Fruit fly (Drosophila melanogaster) whole organism, embryonic: ENCODE measurements around the gene CG2147.

Source experiments
- Abd-B ChIP-seq: fragments of 200-800 bp; sonication (Bioruptor generic); optimal IDR thresholded peaks from 2 replicates; lab custom pipeline; 2018; ENCODE audit warnings: missing biosample characterization, mild to moderate bottlenecking, missing genetic modification characterization, moderate library complexity
- Asciz ChIP-seq: fragments of 200-800 bp; sonication (Bioruptor generic); optimal IDR thresholded peaks from 2 replicates; lab custom pipeline; 2017; ENCODE audit warnings: missing biosample characterization, mild to moderate bottlenecking, missing genetic modification characterization, missing genetic modification reagents
- Atf6 ChIP-seq: fragments of 200-800 bp; sonication (Bioruptor generic); IDR thresholded peaks from 2 replicates; pipeline ENCODE4 v1.3.6; 2022; ENCODE audit warnings: missing biosample characterization, missing genetic modification characterization
- B-H1 ChIP-seq: fragments of 200-800 bp; sonication (Bioruptor generic); IDR thresholded peaks from 3 replicates; pipeline ENCODE4 v1.3.6; 2022; ENCODE audit warnings: missing biosample characterization, missing genetic modification characterization
- B-H2 ChIP-seq: fragments of 200-800 bp; sonication (Bioruptor generic); optimal IDR thresholded peaks from 2 replicates; lab custom pipeline; 2018; ENCODE audit warnings: missing biosample characterization, mild to moderate bottlenecking, missing genetic modification characterization
- CG10979 ChIP-seq: fragments of 200-800 bp; sonication (Bioruptor generic); optimal IDR thresholded peaks from 2 replicates; lab custom pipeline; 2018; ENCODE audit warnings: missing biosample characterization, mild to moderate bottlenecking, missing genetic modification characterization, moderate library complexity
- CG12299 ChIP-seq: fragments of 200-800 bp; sonication (Bioruptor generic); optimal IDR thresholded peaks from 2 replicates; lab custom pipeline; 2018; ENCODE audit warnings: missing biosample characterization, mild to moderate bottlenecking, missing genetic modification characterization
- CG1233 ChIP-seq: fragments of 200-800 bp; sonication (Bioruptor generic); optimal IDR thresholded peaks from 4 replicates; lab custom pipeline; 2018; ENCODE audit warnings: missing biosample characterization, mild to moderate bottlenecking, missing genetic modification characterization
- CG13123 ChIP-seq: fragments of 200-800 bp; sonication (Bioruptor generic); optimal IDR thresholded peaks from 2 replicates; lab custom pipeline; 2016; ENCODE audit warnings: missing biosample characterization, missing genetic modification characterization
- CG13775 ChIP-seq: fragments of 200-800 bp; sonication (Bioruptor generic); optimal IDR thresholded peaks from 3 replicates; lab custom pipeline; 2017; ENCODE audit warnings: missing biosample characterization, mild to moderate bottlenecking, missing genetic modification characterization
- CG14667 ChIP-seq: fragments of 200-800 bp; sonication (Bioruptor generic); IDR thresholded peaks from 2 replicates; pipeline ENCODE4 v1.3.6; 2022; ENCODE audit warnings: missing biosample characterization, missing genetic modification characterization
- CG15011 ChIP-seq: fragments of 200-800 bp; sonication (Bioruptor generic); optimal IDR thresholded peaks from 3 replicates; lab custom pipeline; 2018; ENCODE audit warnings: missing biosample characterization, mild to moderate bottlenecking, missing genetic modification characterization
- CG16779 ChIP-seq: fragments of 200-800 bp; sonication (Bioruptor generic); IDR thresholded peaks from 2 replicates; pipeline ENCODE4 v1.3.6; 2022; ENCODE audit warnings: missing biosample characterization, missing genetic modification characterization
- CG17385 ChIP-seq: fragments of 200-800 bp; sonication (Bioruptor generic); optimal IDR thresholded peaks from 3 replicates; lab custom pipeline; 2018; ENCODE audit warnings: missing biosample characterization, mild to moderate bottlenecking, missing genetic modification characterization
- CG18262 ChIP-seq: fragments of 200-800 bp; optimal IDR thresholded peaks from 3 replicates; lab custom pipeline; 2019; ENCODE audit warnings: missing biosample characterization, mild to moderate bottlenecking, missing genetic modification characterization, moderate library complexity
- CG31441 ChIP-seq: fragments of 200-800 bp; sonication (Bioruptor generic); IDR thresholded peaks from 2 replicates; pipeline ENCODE4 v1.3.6; 2022; ENCODE audit warnings: missing biosample characterization, missing genetic modification characterization
- CG32532 ChIP-seq: fragments of 200-800 bp; sonication (Bioruptor generic); IDR thresholded peaks from 2 replicates; pipeline ENCODE4 v1.3.6; 2022; ENCODE audit warnings: missing biosample characterization, missing genetic modification characterization
- CG32772 ChIP-seq: fragments of 200-800 bp; sonication (Bioruptor generic); IDR thresholded peaks from 2 replicates; pipeline ENCODE4 v1.3.6; 2022; ENCODE audit warnings: missing biosample characterization, missing genetic modification characterization
- CG3281 ChIP-seq: fragments of 200-800 bp; sonication (Bioruptor generic); optimal IDR thresholded peaks from 3 replicates; lab custom pipeline; 2017; ENCODE audit warnings: missing biosample characterization, mild to moderate bottlenecking, missing genetic modification characterization
- CG5953 ChIP-seq: fragments of 200-800 bp; sonication (Bioruptor generic); IDR thresholded peaks from 2 replicates; pipeline ENCODE4 v1.3.6; 2022; ENCODE audit warnings: missing biosample characterization, missing genetic modification characterization
- CG6813 ChIP-seq: fragments of 200-800 bp; sonication (Bioruptor generic); optimal IDR thresholded peaks from 2 replicates; lab custom pipeline; 2017; ENCODE audit warnings: missing biosample characterization, missing genetic modification characterization, mild to moderate bottlenecking, moderate library complexity, missing genetic modification reagents
- CG7271 ChIP-seq: fragments of 200-800 bp; sonication (Bioruptor generic); optimal IDR thresholded peaks from 2 replicates; lab custom pipeline; 2018; ENCODE audit warnings: missing biosample characterization, mild to moderate bottlenecking, missing genetic modification characterization, moderate library complexity
- CG7786 ChIP-seq: fragments of 200-800 bp; sonication (Bioruptor generic); optimal IDR thresholded peaks from 2 replicates; lab custom pipeline; 2016; ENCODE audit warnings: missing biosample characterization, missing genetic modification characterization
- CG9609 ChIP-seq: fragments of 200-800 bp; sonication (Bioruptor generic); optimal IDR thresholded peaks from 3 replicates; lab custom pipeline; 2016; ENCODE audit warnings: missing biosample characterization, missing genetic modification characterization
- CG9727 ChIP-seq: fragments of 200-800 bp; sonication (Bioruptor generic); optimal IDR thresholded peaks from 3 replicates; lab custom pipeline; 2017; ENCODE audit warnings: missing biosample characterization, mild to moderate bottlenecking, missing genetic modification characterization
- CkIIα-i1 ChIP-seq: fragments of 200-800 bp; sonication (Bioruptor generic); IDR thresholded peaks from 2 replicates; pipeline ENCODE4 v1.3.6; 2022; ENCODE audit warnings: missing biosample characterization, missing genetic modification characterization
- Dll ChIP-seq: fragments of 200-800 bp; sonication (Bioruptor generic); IDR thresholded peaks from 4 replicates; pipeline ENCODE4 v1.3.6; 2022; ENCODE audit warnings: missing biosample characterization, missing genetic modification characterization; ENCODE audit not compliant: partially characterized antibody
- Gsc ChIP-seq: fragments of 200-800 bp; sonication (Bioruptor generic); IDR thresholded peaks from 2 replicates; pipeline ENCODE4 v1.3.6; 2022; ENCODE audit warnings: missing biosample characterization, missing genetic modification characterization
- Gug ChIP-seq: fragments of 200-800 bp; sonication (Bioruptor generic); IDR thresholded peaks from 4 replicates; pipeline ENCODE4 v1.3.6; 2022; ENCODE audit warnings: missing biosample characterization, missing genetic modification characterization
- HLH4C ChIP-seq: fragments of 200-800 bp; sonication (Bioruptor generic); IDR thresholded peaks from 3 replicates; pipeline ENCODE4 v1.3.6; 2022; ENCODE audit warnings: missing biosample characterization, missing genetic modification characterization; ENCODE audit not compliant: partially characterized antibody
- Hmr ChIP-seq: fragments of 200-800 bp; sonication (Bioruptor generic); optimal IDR thresholded peaks from 3 replicates; lab custom pipeline; 2017; ENCODE audit warnings: mild to moderate bottlenecking, missing biosample characterization, missing genetic modification reagents, missing genetic modification characterization
- Lim3 ChIP-seq: fragments of 200-800 bp; sonication (Bioruptor generic); IDR thresholded peaks from 2 replicates; pipeline ENCODE4 v1.3.6; 2022; ENCODE audit warnings: missing biosample characterization, missing genetic modification characterization
- Nf-YC ChIP-seq: fragments of 200-800 bp; optimal IDR thresholded peaks from 3 replicates; lab custom pipeline; 2019; ENCODE audit warnings: missing biosample characterization, mild to moderate bottlenecking, missing genetic modification characterization, moderate library complexity
- Six4 ChIP-seq: fragments of 200-800 bp; sonication (Bioruptor generic); optimal IDR thresholded peaks from 2 replicates; lab custom pipeline; 2016; ENCODE audit warnings: missing biosample characterization, missing genetic modification characterization
- ab ChIP-seq: fragments of 200-800 bp; sonication (Bioruptor generic); optimal IDR thresholded peaks from 2 replicates; lab custom pipeline; 2016; ENCODE audit warnings: missing biosample characterization, missing genetic modification characterization
- az2 ChIP-seq: fragments of 200-800 bp; sonication (Bioruptor generic); optimal IDR thresholded peaks from 3 replicates; lab custom pipeline; 2016; ENCODE audit warnings: missing biosample characterization, missing genetic modification characterization
- cg ChIP-seq: fragments of 200-800 bp; sonication (Bioruptor generic); optimal IDR thresholded peaks from 3 replicates; lab custom pipeline; 2019; ENCODE audit warnings: missing biosample characterization, mild to moderate bottlenecking, missing genetic modification characterization, moderate library complexity
- chinmo ChIP-seq: fragments of 200-800 bp; sonication (Bioruptor generic); IDR thresholded peaks from 4 replicates; pipeline ENCODE4 v1.3.6; 2022; ENCODE audit warnings: missing biosample characterization, missing genetic modification characterization; ENCODE audit not compliant: partially characterized antibody
- dpn ChIP-seq, 2 experiments: fragments of 200-800 bp; sonication (Bioruptor generic); optimal IDR thresholded peaks; 3 replicates each; lab custom pipeline; 2016; ENCODE audit warnings: missing biosample characterization in 2 of 2, missing genetic modification characterization in 2 of 2
- esg ChIP-seq: fragments of 200-800 bp; sonication (Bioruptor generic); conservative IDR thresholded peaks from 2 replicates; pipeline ENCODE4 v1.3.6; 2022; ENCODE audit warnings: missing biosample characterization, missing genetic modification characterization
- insv ChIP-seq, 2 experiments: fragments of 200-800 bp; sonication (Bioruptor generic); optimal IDR thresholded peaks; 3 replicates each; lab custom pipeline; 2016 to 2018; ENCODE audit warnings: missing biosample characterization in 2 of 2, missing genetic modification characterization in 2 of 2
- jigr1 ChIP-seq: fragments of 200-800 bp; sonication (Bioruptor generic); IDR thresholded peaks from 3 replicates; pipeline ENCODE4 v1.3.6; 2022; ENCODE audit warnings: missing biosample characterization, missing genetic modification characterization
- knrl ChIP-seq: fragments of 200-800 bp; sonication (Bioruptor generic); IDR thresholded peaks from 3 replicates; pipeline ENCODE4 v1.3.6; 2022; ENCODE audit warnings: missing biosample characterization, missing genetic modification characterization; ENCODE audit not compliant: partially characterized antibody
- lilli ChIP-seq: fragments of 200-800 bp; sonication (Bioruptor generic); optimal IDR thresholded peaks from 3 replicates; lab custom pipeline; 2016; ENCODE audit warnings: missing biosample characterization, missing genetic modification characterization
- pita ChIP-seq: fragments of 200-800 bp; sonication (Bioruptor generic); optimal IDR thresholded peaks from 2 replicates; lab custom pipeline; 2017; ENCODE audit warnings: missing biosample characterization, mild to moderate bottlenecking, missing genetic modification characterization
- ro ChIP-seq: fragments of 200-800 bp; sonication (Bioruptor generic); IDR thresholded peaks from 2 replicates; pipeline ENCODE4 v1.3.6; 2022; ENCODE audit warnings: missing biosample characterization, missing genetic modification characterization
- sisA ChIP-seq: fragments of 200-800 bp; sonication (Bioruptor generic); IDR thresholded peaks from 2 replicates; pipeline ENCODE4 v1.3.6; 2022; ENCODE audit warnings: missing biosample characterization, missing genetic modification characterization
- sob ChIP-seq: fragments of 200-800 bp; sonication (Bioruptor generic); IDR thresholded peaks from 2 replicates; pipeline ENCODE4 v1.3.6; 2022; ENCODE audit warnings: missing biosample characterization, missing genetic modification characterization
- toy ChIP-seq: fragments of 200-800 bp; sonication (Bioruptor generic); IDR thresholded peaks from 2 replicates; pipeline ENCODE4 v1.3.6; 2022; ENCODE audit warnings: missing biosample characterization, missing genetic modification characterization
- tx ChIP-seq: fragments of 200-800 bp; sonication (Bioruptor generic); optimal IDR thresholded peaks from 2 replicates; lab custom pipeline; 2016; ENCODE audit warnings: missing biosample characterization, missing genetic modification characterization

Gene CG2147

DNA sequence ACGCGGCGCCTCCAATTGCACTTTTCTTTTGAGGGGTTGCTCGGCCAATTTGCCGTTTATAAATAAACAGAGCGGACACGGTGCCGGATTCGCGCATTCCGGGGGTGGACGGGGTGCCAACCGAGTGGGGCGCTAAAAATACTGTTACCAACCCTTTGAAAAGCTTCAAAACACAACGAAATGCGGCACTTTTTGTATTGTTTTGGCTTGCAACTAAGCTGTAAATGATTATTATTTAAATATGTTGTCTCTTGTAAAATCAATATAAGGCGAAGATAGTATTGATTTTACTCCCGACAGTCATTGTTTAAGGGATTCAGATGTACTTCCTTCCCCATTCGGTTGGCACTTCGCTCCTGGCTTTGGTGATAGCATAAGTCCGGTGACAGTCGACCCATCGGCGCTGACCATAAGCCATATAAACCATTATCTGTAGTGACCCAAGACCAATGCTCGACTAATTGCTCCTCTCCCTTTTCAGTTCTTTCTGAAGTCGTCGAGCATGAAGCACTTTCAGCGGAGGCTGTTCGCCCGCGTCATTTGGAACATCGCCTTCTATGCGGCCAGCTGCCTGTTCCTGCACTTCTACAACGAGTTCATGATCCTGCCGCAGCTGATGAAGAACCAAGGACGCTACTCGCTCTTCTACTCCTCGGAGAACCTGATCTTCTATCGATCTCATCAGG, 33.5 kb downstream of the CG2147 start, which contains the start of gene CG15343 (continued):
- TF ChIP-seq CG10979 (tag; lab: Kevin White, UChicago) (peak; percentile 4), B-H1 (GFP tag; lab: Robert Waterston, UW) (no peak; the same call in 2 of the 3 replicates), Abd-B (GFP tag; lab: Kevin White, UChicago) (peak; percentile 9), insv (GFP tag; optimal IDR thresholded peaks at IDR 0.05; lab: Kevin White, UChicago) (no peak), chinmo (no peak), CG13775 (GFP tag; lab: Kevin White, UChicago) (no peak), CG18262 (peak; percentile 10), CG7786 (GFP tag; lab: Kevin White, UChicago) (no peak), CG5953 (GFP tag; lab: Robert Waterston, UW) (no peak), CG15011 (GFP tag; lab: Kevin White, UChicago) (no peak), CG9609 (GFP tag; lab: Kevin White, UChicago) (no peak), dpn (GFP tag; optimal IDR thresholded peaks at IDR 0.05; lab: Kevin White, UChicago) (peak; percentile 9 to 29), CG13123 (no peak), HLH4C (no peak), CG17385 (GFP tag; lab: Kevin White, UChicago) (no peak), CG14667 (GFP tag; lab: Robert Waterston, UW) (no peak), CG3281 (GFP tag; lab: Kevin White, UChicago) (no peak), esg (GFP tag; lab: Robert Waterston, UW) (no peak), CG9727 (GFP tag; lab: Kevin White, UChicago) (peak; percentile 31), Hmr (GFP tag; lab: Kevin White, UChicago) (peak; percentile 28), CkIIα-i1 (GFP tag; lab: Robert Waterston, UW) (no peak), sisA (GFP tag; lab: Robert Waterston, UW) (peak; percentile 11; the same call in 1 of the 2 replicates), Atf6 (GFP tag; lab: Robert Waterston, UW) (no peak), CG12299 (tag; lab: Kevin White, UChicago) (no peak), Gsc (GFP tag; lab: Robert Waterston, UW) (no peak), ro (GFP tag; lab: Robert Waterston, UW) (no peak), CG32772 (GFP tag; lab: Robert Waterston, UW) (no peak), CG16779 (GFP tag; lab: Robert Waterston, UW) (no peak), CG7271 (tag; lab: Kevin White, UChicago) (no peak), CG32532 (GFP tag; lab: Robert Waterston, UW) (peak; percentile 74), CG1233 (GFP tag; lab: Kevin White, UChicago) (peak; percentile 15), Six4 (GFP tag; lab: Kevin White, UChicago) (no peak), B-H2 (GFP tag; lab: Kevin White, UChicago) (no peak), toy (GFP tag; lab: Robert Waterston, UW) (no peak), Dll (GFP tag; lab: Robert Waterston, UW) (no peak), az2 (GFP tag; lab: Kevin White, UChicago) (peak; percentile 37), ab (GFP tag; lab: Kevin White, UChicago) (no peak), CG31441 (GFP tag; lab: Robert Waterston, UW) (no peak), sob (GFP tag; lab: Robert Waterston, UW) (peak; percentile 49; the same call in 1 of the 2 replicates), tx (GFP tag; lab: Kevin White, UChicago) (no peak), CG6813 (GFP tag; lab: Kevin White, UChicago) (no peak), knrl (GFP tag; lab: Robert Waterston, UW) (no peak), Asciz (GFP tag; lab: Kevin White, UChicago) (no peak), Nf-YC (tag; lab: Kevin White, UChicago) (no peak), Gug (GFP tag; lab: Robert Waterston, UW) (peak; percentile 68), cg (GFP tag; lab: Kevin White, UChicago) (no peak), lilli (peak; percentile 46), Lim3 (no peak), jigr1 (GFP tag; lab: Robert Waterston, UW) (no peak), pita (GFP tag; lab: Kevin White, UChicago) (no peak)
